Worm (Caenorhabditis elegans) whole organism, L1 larva: Measurements from ENCODE around the gene irld-14.

Source experiments
- ama-1 ChIP-seq: fragments of 150-350 bp; optimal IDR thresholded peaks from 2 replicates; lab custom pipeline; 2014
- efl-1 ChIP-seq, 4 experiments: fragments of 150-350 bp; optimal IDR thresholded peaks in 3 of 4; peaks in 1 of 4; 1 replicate in 1 of 4; 2 replicates in 3 of 4; lab custom pipeline; 2014; ENCODE audit warnings: missing biosample characterization in 2 of 4, missing genetic modification characterization in 2 of 4, missing genetic modification reagents in 2 of 4
- egl-13 ChIP-seq: sonication (generic microtip); optimal IDR thresholded peaks from 2 replicates; lab custom pipeline; 2016; ENCODE audit warnings: missing genotype, missing genetic modification reagents, missing genetic modification characterization, missing compliant biosample characterization
- fkh-10 ChIP-seq: sonication (generic microtip); optimal IDR thresholded peaks from 2 replicates; lab custom pipeline; 2017; ENCODE audit warnings: missing biosample characterization, missing genetic modification reagents, missing genetic modification characterization
- lir-3 ChIP-seq: sonication (generic microtip); optimal IDR thresholded peaks from 2 replicates; lab custom pipeline; 2016; ENCODE audit warnings: mild to moderate bottlenecking, missing genetic modification characterization, moderate library complexity, missing compliant biosample characterization; ENCODE audit not compliant: poor library complexity
- nhr-237 ChIP-seq: fragments of 150-350 bp; optimal IDR thresholded peaks from 2 replicates; lab custom pipeline; 2014; ENCODE audit warnings: missing biosample characterization, missing genetic modification characterization
- snpc-4 ChIP-seq: fragments of 150-350 bp; optimal IDR thresholded peaks from 2 replicates; lab custom pipeline; 2014; ENCODE audit warnings: missing biosample characterization, missing genetic modification characterization
- unc-86 ChIP-seq: sonication (generic microtip); optimal IDR thresholded peaks from 2 replicates; lab custom pipeline; 2016; ENCODE audit warnings: missing genetic modification characterization, missing compliant biosample characterization
- ztf-11 ChIP-seq, 2 experiments: sonication (generic microtip); optimal IDR thresholded peaks; 2 replicates each; lab custom pipeline; 2016 to 2017; ENCODE audit warnings: missing genetic modification characterization in 2 of 2, missing biosample characterization in 1 of 2, missing compliant biosample characterization in 1 of 2

- no peak for TF ChIP-seq snpc-4 (tag; lab: Kevin White, UChicago)
- TF ChIP-seq lir-3 (tag; lab: Kevin White, UChicago): no peak
- no peak for TF ChIP-seq unc-86 (tag; lab: Kevin White, UChicago)
- TF ChIP-seq ztf-11 (tag; optimal IDR thresholded peaks at IDR 0.05; lab: Kevin White, UChicago): no peak
- no peak for TF ChIP-seq egl-13
- TF ChIP-seq fkh-10: no peak
- no peak for TF ChIP-seq efl-1 (optimal IDR thresholded peaks at IDR 0.05; lab: Kevin White, UChicago)
- no peak for TF ChIP-seq efl-1 (GFP tag; optimal IDR thresholded peaks at IDR 0.05 in 1 of 2; lab: Kevin White, UChicago)
- no peak for TF ChIP-seq ama-1 (lab: Kevin White, UChicago)
- no peak for TF ChIP-seq nhr-237
Observed at ce11 chrV:14996236-14996635, at the start of gene irld-14.
